Fruit fly (Drosophila melanogaster) ovary, adult (tissue): ENCODE data around the gene CG14657.

Experiments used
- CG17801 ChIP-seq: fragments of 200-800 bp; optimal IDR thresholded peaks from 2 replicates; lab custom pipeline; 2019; ENCODE audit warnings: missing biosample characterization, mild to moderate bottlenecking, missing genetic modification characterization, moderate library complexity; ENCODE audit not compliant: partially characterized antibody

CG14657 gene

dm6 chr3R:4809944-4810653 is 11.1 kb downstream of the CG14657 start:
- peak; percentile 20 for TF ChIP-seq CG17801 (GFP tag; lab: Kevin White, UChicago)

dm6 chr3R:4807582-4807981 is 13.7 kb downstream of the CG14657 start:
- no peak for TF ChIP-seq CG17801 (GFP tag; lab: Kevin White, UChicago)

- TF ChIP-seq CG17801 (GFP tag; lab: Kevin White, UChicago): peak; percentile 74
Observed at dm6 chr3R:4806318-4806757, 14.9 kb downstream of the CG14657 start.

dm6 chr3R:4804828-4805707 is 16.2 kb downstream of the CG14657 start:
- peak; percentile 75 for TF ChIP-seq CG17801 (GFP tag; lab: Kevin White, UChicago)

dm6 chr3R:4804126-4804649 is 17.0 kb downstream of the CG14657 start:
- TF ChIP-seq CG17801 (GFP tag; lab: Kevin White, UChicago): no peak

dm6 chr3R:4798025-4798424 is 23.2 kb downstream of the CG14657 start:
- no peak for TF ChIP-seq CG17801 (GFP tag; lab: Kevin White, UChicago)

- no peak for TF ChIP-seq CG17801 (GFP tag; lab: Kevin White, UChicago)
Observed at dm6 chr3R:4797585-4797984, 23.6 kb downstream of the CG14657 start.

dm6 chr3R:4784622-4785021 is 36.6 kb downstream of the CG14657 start, which contains the start of gene Ccdc39:
Ccdc39 (minus strand) TSS chr3R:4784722.
- TF ChIP-seq CG17801 (GFP tag; lab: Kevin White, UChicago): no peak

dm6 chr3R:4780721-4781120 is 40.5 kb downstream of the CG14657 start:
- TF ChIP-seq CG17801 (GFP tag; lab: Kevin White, UChicago): no peak

- TF ChIP-seq CG17801 (GFP tag; lab: Kevin White, UChicago): no peak
Observed at dm6 chr3R:4780262-4780661, 41.0 kb downstream of the CG14657 start, which contains the start of gene CG14655. CG14655 (minus strand) TSS chr3R:4780302.

- TF ChIP-seq CG17801 (GFP tag; lab: Kevin White, UChicago): no peak
Observed at dm6 chr3R:4775371-4775770, 45.9 kb downstream of the CG14657 start.

- TF ChIP-seq CG17801 (GFP tag; lab: Kevin White, UChicago): no peak
Observed at dm6 chr3R:4774953-4775352, 46.3 kb downstream of the CG14657 start, which contains the start of gene CG44088. CG44088 (minus strand) TSS chr3R:4775053.

dm6 chr3R:4773097-4773496 is 48.1 kb downstream of the CG14657 start, which contains the start of gene CG44098:
CG44098 (minus strand) TSS chr3R:4773197.
- no peak for TF ChIP-seq CG17801 (GFP tag; lab: Kevin White, UChicago)

- TF ChIP-seq CG17801 (GFP tag; lab: Kevin White, UChicago): no peak
Observed at dm6 chr3R:4771319-4771718, 49.9 kb downstream of the CG14657 start.

dm6 chr3R:4768711-4769239 is 52.5 kb downstream of the CG14657 start:
- TF ChIP-seq CG17801 (GFP tag; lab: Kevin White, UChicago): no peak
